Fruit fly (Drosophila melanogaster) whole organism, embryonic: ENCODE results near the gene CG43218.

ENCODE experiments used
- Aef1 ChIP-seq: fragments of 200-800 bp; sonication (Bioruptor generic); IDR thresholded peaks from 3 replicates; pipeline ENCODE4 v1.3.6; 2022; ENCODE audit warnings: missing biosample characterization, missing genetic modification characterization
- Blimp-1 ChIP-seq: fragments of 200-800 bp; sonication (Bioruptor generic); optimal IDR thresholded peaks from 3 replicates; lab custom pipeline; 2018; ENCODE audit warnings: missing biosample characterization, missing genetic modification characterization, mild to moderate bottlenecking, moderate library complexity, missing genetic modification reagents
- CG12104 ChIP-seq: fragments of 200-800 bp; sonication (Bioruptor generic); optimal IDR thresholded peaks from 3 replicates; lab custom pipeline; 2016; ENCODE audit warnings: missing biosample characterization, missing genetic modification characterization
- CG12219 ChIP-seq: fragments of 200-800 bp; sonication (Bioruptor generic); optimal IDR thresholded peaks from 3 replicates; lab custom pipeline; 2018; ENCODE audit warnings: missing biosample characterization, mild to moderate bottlenecking, missing genetic modification characterization
- CG12391 ChIP-seq: fragments of 200-800 bp; sonication (Bioruptor generic); optimal IDR thresholded peaks from 3 replicates; lab custom pipeline; 2018; ENCODE audit warnings: missing biosample characterization, mild to moderate bottlenecking, missing genetic modification characterization, moderate library complexity
- CG13624 ChIP-seq: fragments of 200-800 bp; sonication (Bioruptor generic); optimal IDR thresholded peaks from 2 replicates; lab custom pipeline; 2016; ENCODE audit warnings: missing biosample characterization, missing genetic modification characterization
- CG14441 ChIP-seq: fragments of 200-800 bp; sonication (Bioruptor generic); IDR thresholded peaks from 2 replicates; pipeline ENCODE4 v1.3.6; 2022; ENCODE audit warnings: missing biosample characterization, missing genetic modification characterization
- CG1647 ChIP-seq: fragments of 200-800 bp; sonication (Bioruptor generic); optimal IDR thresholded peaks from 3 replicates; lab custom pipeline; 2016; ENCODE audit warnings: missing biosample characterization, missing genetic modification characterization
- CG17802 ChIP-seq: fragments of 200-800 bp; sonication (Bioruptor generic); optimal IDR thresholded peaks from 2 replicates; lab custom pipeline; 2018; ENCODE audit warnings: missing biosample characterization, mild to moderate bottlenecking, missing genetic modification characterization, moderate library complexity
- CG2889 ChIP-seq: fragments of 200-800 bp; sonication (Bioruptor generic); IDR thresholded peaks from 3 replicates; pipeline ENCODE4 v1.3.6; 2022; ENCODE audit warnings: missing biosample characterization, missing genetic modification characterization
- CG31441 ChIP-seq: fragments of 200-800 bp; sonication (Bioruptor generic); IDR thresholded peaks from 2 replicates; pipeline ENCODE4 v1.3.6; 2022; ENCODE audit warnings: missing biosample characterization, missing genetic modification characterization
- CG33213 ChIP-seq: fragments of 200-800 bp; sonication (Bioruptor generic); optimal IDR thresholded peaks from 3 replicates; lab custom pipeline; 2016; ENCODE audit warnings: missing biosample characterization, missing genetic modification characterization
- CG4328 ChIP-seq: fragments of 200-800 bp; sonication (Bioruptor generic); optimal IDR thresholded peaks from 3 replicates; lab custom pipeline; 2017; ENCODE audit warnings: missing biosample characterization, missing genetic modification reagents, missing genetic modification characterization
- CG43689 ChIP-seq: fragments of 200-800 bp; sonication (Bioruptor generic); IDR thresholded peaks from 2 replicates; pipeline ENCODE4 v1.3.6; 2022; ENCODE audit warnings: missing biosample characterization, missing genetic modification characterization
- CG6654 ChIP-seq: fragments of 200-800 bp; sonication (Bioruptor generic); optimal IDR thresholded peaks from 2 replicates; lab custom pipeline; 2017; ENCODE audit warnings: missing biosample characterization, mild to moderate bottlenecking, missing genetic modification characterization
- CG6765 ChIP-seq: fragments of 200-800 bp; sonication (Bioruptor generic); optimal IDR thresholded peaks from 3 replicates; lab custom pipeline; 2017; ENCODE audit warnings: missing biosample characterization, mild to moderate bottlenecking, missing genetic modification characterization
- CTCF ChIP-seq: fragments of 200-800 bp; sonication (Bioruptor generic); optimal IDR thresholded peaks from 2 replicates; lab custom pipeline; 2017; ENCODE audit warnings: missing biosample characterization, mild to moderate bottlenecking, missing genetic modification characterization, moderate library complexity
- CkIIα-i1 ChIP-seq: fragments of 200-800 bp; sonication (Bioruptor generic); IDR thresholded peaks from 2 replicates; pipeline ENCODE4 v1.3.6; 2022; ENCODE audit warnings: missing biosample characterization, missing genetic modification characterization
- Dad ChIP-seq: fragments of 200-800 bp; sonication (Bioruptor generic); optimal IDR thresholded peaks from 3 replicates; lab custom pipeline; 2016; ENCODE audit warnings: missing biosample characterization, missing genetic modification characterization
- Doc3 ChIP-seq: fragments of 200-800 bp; sonication (Bioruptor generic); IDR thresholded peaks from 3 replicates; pipeline ENCODE4 v1.3.6; 2022; ENCODE audit warnings: missing biosample characterization, missing genetic modification characterization; ENCODE audit not compliant: partially characterized antibody
- Dref ChIP-seq: fragments of 200-800 bp; sonication (Bioruptor generic); IDR thresholded peaks from 2 replicates; pipeline ENCODE4 v1.3.6; 2022; ENCODE audit warnings: missing biosample characterization, missing genetic modification characterization
- Eip74EF ChIP-seq, 2 experiments: fragments of 200-800 bp in 1 of 2; fragments of >200 bp in 1 of 2; sonication (Bioruptor generic) in 1 of 2; optimal IDR thresholded peaks; 2 replicates each; lab custom pipeline; 2017 to 2019; ENCODE audit warnings: missing biosample characterization in 2 of 2, missing genetic modification characterization in 2 of 2, mild to moderate bottlenecking in 1 of 2, moderate library complexity in 1 of 2
- Ets65A ChIP-seq: fragments of 200-800 bp; sonication (Bioruptor generic); peaks from one replicate; lab custom pipeline; 2016; ENCODE audit warnings: missing biosample characterization, missing genetic modification characterization
- GATAe ChIP-seq: fragments of 200-800 bp; sonication (Bioruptor generic); conservative IDR thresholded peaks from 2 replicates; pipeline ENCODE4 v1.3.6; 2022; ENCODE audit warnings: missing biosample characterization, missing genetic modification characterization
- HLH3B ChIP-seq: fragments of 200-800 bp; sonication (Bioruptor generic); IDR thresholded peaks from 2 replicates; pipeline ENCODE4 v1.3.6; 2022; ENCODE audit warnings: missing biosample characterization, missing genetic modification characterization
- Hr51 ChIP-seq, 2 experiments: fragments of 200-800 bp; sonication (Bioruptor generic); optimal IDR thresholded peaks; 2 replicates in 1 of 2; 3 replicates in 1 of 2; lab custom pipeline; 2016 to 2018; ENCODE audit warnings: missing biosample characterization in 2 of 2, missing genetic modification characterization in 2 of 2, mild to moderate bottlenecking in 1 of 2, moderate library complexity in 1 of 2
- Kr ChIP-seq: fragments of 200-800 bp; sonication (Bioruptor generic); optimal IDR thresholded peaks from 2 replicates; lab custom pipeline; 2017; ENCODE audit warnings: missing biosample characterization, mild to moderate bottlenecking, missing genetic modification characterization
- Nf-YC ChIP-seq: fragments of 200-800 bp; optimal IDR thresholded peaks from 3 replicates; lab custom pipeline; 2019; ENCODE audit warnings: missing biosample characterization, mild to moderate bottlenecking, missing genetic modification characterization, moderate library complexity
- Oli ChIP-seq: fragments of 200-800 bp; sonication (Bioruptor generic); optimal IDR thresholded peaks from 2 replicates; lab custom pipeline; 2018; ENCODE audit warnings: missing biosample characterization, mild to moderate bottlenecking, missing genetic modification characterization, moderate library complexity
- Rx ChIP-seq: fragments of 200-800 bp; sonication (Bioruptor generic); IDR thresholded peaks from 2 replicates; pipeline ENCODE4 v1.3.6; 2022; ENCODE audit warnings: missing biosample characterization, missing genetic modification characterization
- Side ChIP-seq: fragments of 200-800 bp; sonication (Bioruptor generic); optimal IDR thresholded peaks from 2 replicates; lab custom pipeline; 2016; ENCODE audit warnings: missing biosample characterization, missing genetic modification characterization
- Sin3A ChIP-seq: fragments of >200 bp; optimal IDR thresholded peaks from 2 replicates; lab custom pipeline; 2018
- Tbp ChIP-seq: fragments of >200 bp; optimal IDR thresholded peaks from 2 replicates; lab custom pipeline; 2018; ENCODE audit warnings: missing biosample characterization, missing genetic modification characterization
- ac ChIP-seq: fragments of 200-800 bp; sonication (Bioruptor generic); optimal IDR thresholded peaks from 3 replicates; lab custom pipeline; 2017; ENCODE audit warnings: missing biosample characterization, mild to moderate bottlenecking, missing genetic modification characterization
- az2 ChIP-seq: fragments of 200-800 bp; sonication (Bioruptor generic); optimal IDR thresholded peaks from 3 replicates; lab custom pipeline; 2016; ENCODE audit warnings: missing biosample characterization, missing genetic modification characterization
- cad ChIP-seq: fragments of >200 bp; optimal IDR thresholded peaks from 2 replicates; lab custom pipeline; 2017; ENCODE audit warnings: missing biosample characterization, missing genetic modification characterization
- corto ChIP-seq: fragments of 200-800 bp; sonication (Bioruptor generic); optimal IDR thresholded peaks from 2 replicates; lab custom pipeline; 2016; ENCODE audit warnings: missing biosample characterization, mild to moderate bottlenecking, missing genetic modification characterization, moderate library complexity
- disco-r ChIP-seq: fragments of 200-800 bp; sonication (Bioruptor generic); optimal IDR thresholded peaks from 2 replicates; lab custom pipeline; 2016; ENCODE audit warnings: missing biosample characterization, missing genetic modification characterization
- dysf ChIP-seq: fragments of 200-800 bp; sonication (Bioruptor generic); IDR thresholded peaks from 3 replicates; pipeline ENCODE4 v1.3.6; 2022; ENCODE audit warnings: missing biosample characterization, missing genetic modification characterization
- fd3F ChIP-seq: fragments of 200-800 bp; sonication (Bioruptor generic); optimal IDR thresholded peaks from 2 replicates; lab custom pipeline; 2018; ENCODE audit warnings: missing biosample characterization, mild to moderate bottlenecking, missing genetic modification characterization, moderate library complexity
- ftz-f1 ChIP-seq: fragments of 200-800 bp; sonication (Bioruptor generic); optimal IDR thresholded peaks from 2 replicates; lab custom pipeline; 2016; ENCODE audit warnings: missing biosample characterization, missing genetic modification characterization
- gro ChIP-seq: fragments of 200-800 bp; sonication (Bioruptor generic); optimal IDR thresholded peaks from 2 replicates; lab custom pipeline; 2016; ENCODE audit warnings: missing biosample characterization, missing genetic modification characterization
- gsb-n ChIP-seq: fragments of 200-800 bp; sonication (Bioruptor generic); optimal IDR thresholded peaks from 3 replicates; lab custom pipeline; 2018; ENCODE audit warnings: missing biosample characterization, mild to moderate bottlenecking, missing genetic modification characterization
- her ChIP-seq: fragments of 200-800 bp; sonication (Bioruptor generic); optimal IDR thresholded peaks from 2 replicates; lab custom pipeline; 2016; ENCODE audit warnings: missing biosample characterization, missing genetic modification characterization
- insv ChIP-seq, 2 experiments: fragments of 200-800 bp; sonication (Bioruptor generic); optimal IDR thresholded peaks; 3 replicates each; lab custom pipeline; 2016 to 2018; ENCODE audit warnings: missing biosample characterization in 2 of 2, missing genetic modification characterization in 2 of 2
- kni ChIP-seq: fragments of 200-800 bp; sonication (Bioruptor generic); optimal IDR thresholded peaks from 3 replicates; lab custom pipeline; 2017; ENCODE audit warnings: mild to moderate bottlenecking, missing biosample characterization, missing genetic modification reagents, missing genetic modification characterization
- phol ChIP-seq: fragments of 200-800 bp; sonication (Bioruptor generic); optimal IDR thresholded peaks from 3 replicates; lab custom pipeline; 2018; ENCODE audit warnings: missing biosample characterization, mild to moderate bottlenecking, missing genetic modification characterization, moderate library complexity
- pnt ChIP-seq: fragments of 200-800 bp; sonication (Bioruptor generic); optimal IDR thresholded peaks from 3 replicates; lab custom pipeline; 2016; ENCODE audit warnings: missing biosample characterization, missing genetic modification characterization
- repo ChIP-seq: fragments of 200-800 bp; sonication (Bioruptor generic); optimal IDR thresholded peaks from 2 replicates; lab custom pipeline; 2016; ENCODE audit warnings: missing biosample characterization, missing genetic modification characterization
- rib ChIP-seq: fragments of 200-800 bp; sonication (Bioruptor generic); IDR thresholded peaks from 2 replicates; pipeline ENCODE4 v1.3.6; 2022; ENCODE audit warnings: missing biosample characterization, missing genetic modification characterization
- sd ChIP-seq: fragments of 200-800 bp; sonication (Bioruptor generic); optimal IDR thresholded peaks from 3 replicates; lab custom pipeline; 2018; ENCODE audit warnings: missing biosample characterization, mild to moderate bottlenecking, missing genetic modification characterization, moderate library complexity
- sna ChIP-seq: fragments of 200-800 bp; sonication (Bioruptor generic); IDR thresholded peaks from 2 replicates; pipeline ENCODE4 v1.3.6; 2022; ENCODE audit warnings: missing biosample characterization, missing genetic modification characterization; ENCODE audit not compliant: partially characterized antibody
- wor ChIP-seq: fragments of 200-800 bp; sonication (Bioruptor generic); IDR thresholded peaks from 2 replicates; pipeline ENCODE4 v1.3.6; 2022; ENCODE audit warnings: missing biosample characterization, missing genetic modification characterization

The CG43218 gene

DNA sequence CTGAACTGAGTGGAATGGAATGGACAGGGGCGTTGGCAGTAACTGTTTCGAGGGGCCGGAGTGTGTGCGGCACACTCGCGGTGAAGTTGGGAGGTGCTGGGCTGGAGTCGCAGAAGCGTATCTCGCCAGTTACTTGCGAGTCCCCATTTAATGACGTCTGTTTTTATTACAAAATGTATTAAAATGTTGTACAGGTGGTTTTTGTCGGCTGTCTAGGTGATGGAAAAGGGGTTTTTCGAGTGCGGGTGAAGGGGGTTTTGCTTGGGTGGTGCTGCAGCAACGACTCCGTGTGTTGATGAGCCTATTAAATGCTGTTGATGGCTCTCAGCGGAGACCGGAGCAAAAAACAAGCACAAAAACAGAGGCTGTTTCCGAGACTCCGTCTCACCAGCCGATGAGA lies 6.4 kb upstream of the CG43218 start (continued):
- TF ChIP-seq CG12219 (GFP tag; lab: Kevin White, UChicago): no peak
- no peak for TF ChIP-seq Sin3A (lab: Kevin White, UChicago)
- no peak for TF ChIP-seq ftz-f1 (GFP tag; lab: Kevin White, UChicago)
- no peak for TF ChIP-seq CG31441 (GFP tag; lab: Robert Waterston, UW)
- no peak for TF ChIP-seq sna
- TF ChIP-seq CG6765: no peak
- TF ChIP-seq Ets65A: no peak
- no peak for TF ChIP-seq Aef1
- TF ChIP-seq dysf (GFP tag; lab: Robert Waterston, UW): no peak
- TF ChIP-seq gsb-n (tag; lab: Kevin White, UChicago): no peak
- TF ChIP-seq CG13624 (GFP tag; lab: Kevin White, UChicago): no peak
- no peak for TF ChIP-seq CG17802 (tag; lab: Kevin White, UChicago)
- TF ChIP-seq CG33213 (GFP tag; lab: Kevin White, UChicago): no peak
- no peak for TF ChIP-seq Rx (GFP tag; lab: Robert Waterston, UW)
- no peak for TF ChIP-seq repo
- peak; percentile 42 for TF ChIP-seq az2 (GFP tag; lab: Kevin White, UChicago)
- no peak for TF ChIP-seq HLH3B (GFP tag; lab: Robert Waterston, UW)
- no peak for TF ChIP-seq Dad (GFP tag; lab: Kevin White, UChicago)
- no peak for TF ChIP-seq cad (GFP tag; lab: Kevin White, UChicago)
- no peak for TF ChIP-seq wor
- no peak for TF ChIP-seq Doc3 (GFP tag; lab: Robert Waterston, UW)
- no peak for TF ChIP-seq kni (GFP tag; lab: Kevin White, UChicago)
- TF ChIP-seq Kr (GFP tag; lab: Kevin White, UChicago): no peak
- no peak for TF ChIP-seq Side
- peak; percentile 15 for TF ChIP-seq Oli (tag; lab: Kevin White, UChicago)
- no peak for TF ChIP-seq pnt (GFP tag; lab: Kevin White, UChicago)
- no peak for TF ChIP-seq Nf-YC (tag; lab: Kevin White, UChicago)
- no peak for TF ChIP-seq rib (GFP tag; lab: Robert Waterston, UW)
- TF ChIP-seq phol (tag; lab: Kevin White, UChicago): no peak
- no peak for TF ChIP-seq sd (tag; lab: Kevin White, UChicago)
- no peak for TF ChIP-seq CG43689
- TF ChIP-seq gro (GFP tag; lab: Kevin White, UChicago): no peak
- TF ChIP-seq Hr51 (GFP tag; optimal IDR thresholded peaks at IDR 0.05; lab: Kevin White, UChicago): peak in 1 of 2 experiments; percentile 3
- TF ChIP-seq insv (GFP tag; optimal IDR thresholded peaks at IDR 0.05; lab: Kevin White, UChicago): no peak
- TF ChIP-seq CG12104 (GFP tag; lab: Kevin White, UChicago): no peak
- peak; percentile 24 for TF ChIP-seq Blimp-1
- no peak for TF ChIP-seq corto
- TF ChIP-seq CG6654 (GFP tag; lab: Kevin White, UChicago): no peak
- no peak for TF ChIP-seq her (GFP tag; lab: Kevin White, UChicago)
- TF ChIP-seq CG14441 (GFP tag; lab: Robert Waterston, UW): peak; percentile 64
- no peak for TF ChIP-seq Tbp (GFP tag; lab: Kevin White, UChicago)
- no peak for TF ChIP-seq Eip74EF (GFP tag; optimal IDR thresholded peaks at IDR 0.05; lab: Kevin White, UChicago)
- TF ChIP-seq CG1647 (GFP tag; lab: Kevin White, UChicago): no peak
- no peak for TF ChIP-seq GATAe
- no peak for TF ChIP-seq CTCF (GFP tag; lab: Kevin White, UChicago)
- no peak for TF ChIP-seq ac (GFP tag; lab: Kevin White, UChicago)
- no peak for TF ChIP-seq disco-r
- TF ChIP-seq Dref (GFP tag; lab: Robert Waterston, UW): no peak
- no peak for TF ChIP-seq CkIIα-i1 (GFP tag; lab: Robert Waterston, UW)
- no peak for TF ChIP-seq CG4328
- no peak for TF ChIP-seq fd3F (GFP tag; lab: Kevin White, UChicago)
- TF ChIP-seq CG12391 (tag; lab: Kevin White, UChicago): peak; percentile 2
- TF ChIP-seq CG2889 (GFP tag; lab: Robert Waterston, UW): 0 out of 3 replicates have a peak, but pooled peaks have one; percentile 22
